Worm (Caenorhabditis elegans) whole organism, young adult: ENCODE measurements around the gene act-1.

Experiments
- B0261.1 ChIP-seq: sonication (generic microtip); optimal IDR thresholded peaks from 2 replicates; lab custom pipeline; 2016; ENCODE audit warnings: mild to moderate bottlenecking, missing genetic modification characterization, moderate library complexity, missing compliant biosample characterization
- B0336.3 ChIP-seq: fragments of 200-800 bp; sonication (Bioruptor generic); IDR thresholded peaks from 2 replicates; pipeline ENCODE4 v1.3.6; 2022; ENCODE audit warnings: missing genetic modification characterization, missing compliant biosample characterization
- D2030.7 ChIP-seq: fragments of 200-800 bp; sonication (Bioruptor generic); IDR thresholded peaks from 2 replicates; pipeline ENCODE4 v1.3.6; 2022; ENCODE audit warnings: missing genetic modification reagents, missing genetic modification characterization, missing compliant biosample characterization
- F22D6.2 ChIP-seq: sonication (generic microtip); optimal IDR thresholded peaks from 2 replicates; lab custom pipeline; 2016; ENCODE audit warnings: mild to moderate bottlenecking, missing genetic modification characterization, missing compliant biosample characterization
- F23B12.7 ChIP-seq: sonication (generic microtip); optimal IDR thresholded peaks from 2 replicates; lab custom pipeline; 2017; ENCODE audit warnings: missing genetic modification characterization, mild to moderate bottlenecking, missing compliant biosample characterization, antibody characterized with exemption, moderate library complexity; ENCODE audit not compliant: insufficient read depth
- F33H1.4 ChIP-seq: fragments of 200-800 bp; sonication (Bioruptor generic); IDR thresholded peaks from 2 replicates; pipeline ENCODE4 v1.3.6; 2022; ENCODE audit warnings: missing genetic modification reagents, missing genetic modification characterization, missing compliant biosample characterization
- F49E8.2 ChIP-seq: sonication (generic microtip); optimal IDR thresholded peaks from 3 replicates; lab custom pipeline; 2017; ENCODE audit warnings: missing genetic modification characterization, mild to moderate bottlenecking, missing compliant biosample characterization, antibody characterized with exemption, moderate library complexity; ENCODE audit not compliant: insufficient read depth
- F55B11.4 ChIP-seq: sonication (generic microtip); optimal IDR thresholded peaks from 2 replicates; lab custom pipeline; 2016; ENCODE audit warnings: missing compliant biosample characterization, missing genetic modification characterization, borderline replicate concordance; ENCODE audit not compliant: insufficient read depth
- F57A8.1 ChIP-seq: fragments of 200-800 bp; sonication (Bioruptor generic); optimal IDR thresholded peaks from 2 replicates; lab custom pipeline; 2018; ENCODE audit warnings: mild to moderate bottlenecking, missing genetic modification characterization, moderate library complexity, missing compliant biosample characterization
- Y56A3A.18 ChIP-seq: fragments of 200-800 bp; sonication (Bioruptor generic); IDR thresholded peaks from 2 replicates; pipeline ENCODE4 v1.3.6; 2022; ENCODE audit warnings: missing genetic modification reagents, missing genetic modification characterization, missing compliant biosample characterization
- aptf-2 ChIP-seq: fragments of 200-800 bp; sonication (Bioruptor generic); conservative IDR thresholded peaks from 2 replicates; pipeline ENCODE4 v1.3.6; 2022; ENCODE audit warnings: missing genetic modification reagents, missing genetic modification characterization, missing compliant biosample characterization
- aptf-3 ChIP-seq: fragments of 200-800 bp; sonication (Bioruptor generic); IDR thresholded peaks from 2 replicates; pipeline ENCODE4 v1.3.6; 2022; ENCODE audit warnings: missing genetic modification characterization, missing compliant biosample characterization
- attf-6 ChIP-seq: fragments of 200-800 bp; sonication (Bioruptor generic); IDR thresholded peaks from 2 replicates; pipeline ENCODE4 v1.3.6; 2022; ENCODE audit warnings: missing genetic modification reagents, missing genetic modification characterization, missing compliant biosample characterization
- ccch-3 ChIP-seq: fragments of 200-800 bp; sonication (Bioruptor generic); optimal IDR thresholded peaks from 2 replicates; lab custom pipeline; 2018; ENCODE audit warnings: mild to moderate bottlenecking, missing genetic modification characterization, missing compliant biosample characterization
- cebp-2 ChIP-seq: fragments of 200-800 bp; sonication (Bioruptor generic); IDR thresholded peaks from 2 replicates; pipeline ENCODE4 v1.3.6; 2022; ENCODE audit warnings: missing genetic modification characterization, missing compliant biosample characterization
- ceh-100 ChIP-seq: fragments of 200-800 bp; sonication (Bioruptor generic); IDR thresholded peaks from 2 replicates; pipeline ENCODE4 v1.3.6; 2022; ENCODE audit warnings: missing genetic modification reagents, missing genetic modification characterization, missing compliant biosample characterization
- efl-1 ChIP-seq: fragments of 150-350 bp; optimal IDR thresholded peaks from 2 replicates; lab custom pipeline; 2014; ENCODE audit warnings: missing biosample characterization, missing genetic modification reagents, missing genetic modification characterization
- egl-18 ChIP-seq: fragments of 200-800 bp; sonication (Bioruptor generic); IDR thresholded peaks from 2 replicates; pipeline ENCODE4 v1.3.6; 2022; ENCODE audit warnings: missing genetic modification reagents, missing genetic modification characterization, missing compliant biosample characterization
- fkh-3 ChIP-seq: sonication (generic microtip); optimal IDR thresholded peaks from 2 replicates; lab custom pipeline; 2016; ENCODE audit warnings: mild to moderate bottlenecking, missing genetic modification characterization, missing compliant biosample characterization
- gei-17 ChIP-seq: fragments of 200-800 bp; sonication (Bioruptor generic); optimal IDR thresholded peaks from 2 replicates; lab custom pipeline; 2018; ENCODE audit warnings: mild to moderate bottlenecking, missing genetic modification characterization, missing compliant biosample characterization
- him-1 ChIP-seq: sonication (generic microtip); optimal IDR thresholded peaks from 2 replicates; lab custom pipeline; 2016; ENCODE audit warnings: missing genotype, missing genetic modification reagents, missing genetic modification characterization, missing compliant biosample characterization
- hlh-12 ChIP-seq: sonication (generic microtip); optimal IDR thresholded peaks from 2 replicates; lab custom pipeline; 2016; ENCODE audit warnings: missing genetic modification characterization, missing compliant biosample characterization
- lsl-1 ChIP-seq: fragments of 200-800 bp; sonication (Bioruptor generic); optimal IDR thresholded peaks from 2 replicates; lab custom pipeline; 2018; ENCODE audit warnings: mild to moderate bottlenecking, missing genetic modification characterization, moderate library complexity, missing compliant biosample characterization
- madf-6 ChIP-seq: fragments of 200-800 bp; sonication (Bioruptor generic); IDR thresholded peaks from 2 replicates; pipeline ENCODE4 v1.3.6; 2022; ENCODE audit warnings: missing genetic modification reagents, missing genetic modification characterization, missing compliant biosample characterization
- madf-8 ChIP-seq: fragments of 200-800 bp; sonication (Bioruptor generic); conservative IDR thresholded peaks from 2 replicates; pipeline ENCODE4 v1.3.6; 2022; ENCODE audit warnings: missing genetic modification reagents, missing genetic modification characterization, missing compliant biosample characterization
- mcd-1 ChIP-seq: fragments of 200-800 bp; sonication (Bioruptor generic); IDR thresholded peaks from 2 replicates; pipeline ENCODE4 v1.3.6; 2022; ENCODE audit warnings: missing genetic modification reagents, missing genetic modification characterization, missing compliant biosample characterization
- nhr-120 ChIP-seq: fragments of 200-800 bp; sonication (Bioruptor generic); IDR thresholded peaks from 2 replicates; pipeline ENCODE4 v1.3.6; 2022; ENCODE audit warnings: missing genetic modification characterization, missing compliant biosample characterization
- nhr-80 ChIP-seq: sonication (generic microtip); optimal IDR thresholded peaks from 2 replicates; lab custom pipeline; 2016; ENCODE audit warnings: missing genetic modification characterization, missing compliant biosample characterization
- rpc-1 ChIP-seq, 2 experiments: fragments of 150-350 bp in 1 of 2; sonication (generic microtip) in 1 of 2; optimal IDR thresholded peaks; 2 replicates each; lab custom pipeline; 2014 to 2018; ENCODE audit warnings: missing biosample characterization in 1 of 2, missing genetic modification characterization in 1 of 2, missing genetic modification reagents in 1 of 2, missing genotype in 1 of 2
- somi-1 ChIP-seq: fragments of 200-800 bp; sonication (Bioruptor generic); optimal IDR thresholded peaks from 2 replicates; lab custom pipeline; 2018; ENCODE audit warnings: mild to moderate bottlenecking, missing genetic modification characterization, missing compliant biosample characterization
- tbx-9 ChIP-seq: sonication (generic microtip); optimal IDR thresholded peaks from 2 replicates; lab custom pipeline; 2016; ENCODE audit warnings: borderline replicate concordance, missing genetic modification characterization, inconsistent platforms, missing compliant biosample characterization
- tlf-1 ChIP-seq: fragments of 200-800 bp; sonication (Bioruptor generic); optimal IDR thresholded peaks from 2 replicates; lab custom pipeline; 2018; ENCODE audit warnings: mild to moderate bottlenecking, missing genetic modification characterization, missing compliant biosample characterization
- zim-3 ChIP-seq: sonication (generic microtip); optimal IDR thresholded peaks from 2 replicates; lab custom pipeline; 2017; ENCODE audit warnings: mild to moderate bottlenecking, missing genetic modification characterization, moderate library complexity, missing compliant biosample characterization
- ztf-25 ChIP-seq: fragments of 200-800 bp; sonication (Bioruptor generic); IDR thresholded peaks from 2 replicates; pipeline ENCODE4 v1.3.6; 2022; ENCODE audit warnings: missing genetic modification reagents, missing genetic modification characterization, missing compliant biosample characterization
- ztf-28 ChIP-seq: fragments of 200-800 bp; sonication (Bioruptor generic); IDR thresholded peaks from 2 replicates; pipeline ENCODE4 v1.3.6; 2022; ENCODE audit warnings: missing genetic modification reagents, missing genetic modification characterization, missing compliant biosample characterization

act-1 gene

DNA sequence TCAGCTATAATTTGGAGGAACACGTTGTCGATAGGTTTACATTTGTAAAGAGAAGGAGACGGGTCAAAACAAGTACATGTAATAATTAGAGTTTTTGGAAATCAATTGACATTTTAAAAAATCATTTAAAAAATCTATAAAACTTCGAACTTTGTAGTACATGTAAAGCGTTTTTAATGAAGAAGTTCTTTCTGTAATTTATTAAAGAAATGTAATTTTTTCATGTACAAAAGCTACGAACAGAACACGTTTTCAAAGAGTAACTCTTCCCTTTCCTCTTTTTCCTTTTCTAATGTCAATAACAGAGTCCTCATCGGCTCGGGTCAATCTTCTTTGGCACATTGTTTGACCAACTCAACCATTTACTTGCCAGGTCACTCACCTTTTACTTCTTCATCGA lies 37.1 kb upstream of the act-1 start, which contains the start of gene C45B11.6:
TSS of gene C45B11.6 (plus strand) at position 301 of the 400 bp plus-strand sequence.
- no peak for TF ChIP-seq him-1 (tag; lab: Kevin White, UChicago)
- TF ChIP-seq nhr-80 (tag; lab: Kevin White, UChicago) = no peak
- no peak for TF ChIP-seq ccch-3 (GFP tag; lab: Kevin White, UChicago)
- no peak for TF ChIP-seq somi-1
- TF ChIP-seq aptf-3 (GFP tag; lab: Robert Waterston, UW) = no peak
- TF ChIP-seq D2030.7 (GFP tag; lab: Robert Waterston, UW) = no peak
- no peak for TF ChIP-seq F49E8.2 (tag; lab: Kevin White, UChicago)
- TF ChIP-seq nhr-120 = no peak
- no peak for TF ChIP-seq ztf-25 (GFP tag; lab: Robert Waterston, UW)
- no peak for TF ChIP-seq F33H1.4 (GFP tag; lab: Robert Waterston, UW)
- no peak for TF ChIP-seq aptf-2 (GFP tag; lab: Robert Waterston, UW)
- no peak for TF ChIP-seq F23B12.7 (tag; lab: Kevin White, UChicago)
- no peak for TF ChIP-seq F57A8.1
- TF ChIP-seq B0336.3 (GFP tag; lab: Robert Waterston, UW) = no peak
- no peak for TF ChIP-seq F22D6.2
- no peak for TF ChIP-seq B0261.1 (tag; lab: Kevin White, UChicago)
- no peak for TF ChIP-seq hlh-12 (tag; lab: Kevin White, UChicago)
- no peak for TF ChIP-seq zim-3 (tag; lab: Kevin White, UChicago)
- TF ChIP-seq F55B11.4 (tag; lab: Kevin White, UChicago) = no peak

DNA sequence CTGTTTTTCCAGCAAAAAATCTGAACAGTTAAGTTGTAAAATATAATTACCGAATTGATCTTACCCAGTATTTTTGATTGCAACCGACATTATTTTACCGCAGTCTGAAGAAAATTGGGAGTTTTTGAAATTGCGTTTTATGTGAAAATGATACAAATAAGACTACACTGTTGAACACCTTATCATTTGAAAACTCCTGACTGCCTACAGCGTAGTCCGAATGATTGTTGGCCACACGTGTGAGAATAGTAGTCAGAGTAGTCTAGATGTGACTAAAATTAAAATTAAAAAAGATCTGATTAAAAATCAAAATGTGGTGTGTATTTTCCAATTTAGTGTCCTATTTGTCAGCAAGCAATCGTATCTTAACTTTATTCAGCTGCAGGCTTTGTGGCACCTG lies 34.1 kb upstream of the act-1 start, which contains the start of gene dhs-18:
TSS of gene dhs-18 (minus strand) at position 104 of the 400 bp plus-strand sequence.
- TF ChIP-seq hlh-12 (tag; lab: Kevin White, UChicago) = no peak
- TF ChIP-seq mcd-1 = no peak
- no peak for TF ChIP-seq rpc-1 (optimal IDR thresholded peaks at IDR 0.05; lab: Kevin White, UChicago)
- no peak for TF ChIP-seq rpc-1 (tag; optimal IDR thresholded peaks at IDR 0.05; lab: Kevin White, UChicago)
- TF ChIP-seq nhr-80 (tag; lab: Kevin White, UChicago) = peak; percentile 14
- no peak for TF ChIP-seq madf-8 (GFP tag; lab: Robert Waterston, UW)

DNA sequence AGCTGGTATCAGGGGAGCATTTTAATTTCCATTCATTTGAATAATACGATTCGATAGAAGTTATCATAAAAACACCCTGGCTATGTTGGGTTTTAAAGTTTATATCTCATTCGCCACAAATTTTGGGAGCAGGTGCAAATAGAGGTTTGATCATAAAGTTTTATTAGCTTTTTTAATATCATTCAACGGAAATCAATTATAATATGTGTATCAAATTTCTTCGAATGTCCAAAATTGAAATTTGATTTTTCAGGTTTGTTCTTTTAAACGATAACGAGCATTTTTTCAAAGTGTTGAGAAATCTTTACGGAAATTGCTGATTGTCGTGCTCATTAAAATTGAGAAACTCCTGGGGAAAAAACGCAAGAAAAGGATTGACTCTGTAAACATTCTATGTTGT lies 32.2 kb upstream of the act-1 start, which contains the start of gene srh-74:
TSS of gene srh-74 (minus strand) at position 101 of the 400 bp plus-strand sequence.
- TF ChIP-seq F22D6.2 (no peak), B0336.3 (GFP tag; lab: Robert Waterston, UW) (no peak), ceh-100 (no peak), ztf-28 (no peak), ztf-25 (GFP tag; lab: Robert Waterston, UW) (no peak), tlf-1 (GFP tag; lab: Kevin White, UChicago) (no peak), fkh-3 (no peak), tbx-9 (tag; lab: Kevin White, UChicago) (no peak), mcd-1 (no peak), cebp-2 (GFP tag; lab: Robert Waterston, UW) (no peak), egl-18 (GFP tag; lab: Robert Waterston, UW) (no peak), Y56A3A.18 (GFP tag; lab: Robert Waterston, UW) (no peak), efl-1 (GFP tag; lab: Kevin White, UChicago) (no peak), lsl-1 (GFP tag; lab: Kevin White, UChicago) (no peak), madf-6 (no peak)

DNA sequence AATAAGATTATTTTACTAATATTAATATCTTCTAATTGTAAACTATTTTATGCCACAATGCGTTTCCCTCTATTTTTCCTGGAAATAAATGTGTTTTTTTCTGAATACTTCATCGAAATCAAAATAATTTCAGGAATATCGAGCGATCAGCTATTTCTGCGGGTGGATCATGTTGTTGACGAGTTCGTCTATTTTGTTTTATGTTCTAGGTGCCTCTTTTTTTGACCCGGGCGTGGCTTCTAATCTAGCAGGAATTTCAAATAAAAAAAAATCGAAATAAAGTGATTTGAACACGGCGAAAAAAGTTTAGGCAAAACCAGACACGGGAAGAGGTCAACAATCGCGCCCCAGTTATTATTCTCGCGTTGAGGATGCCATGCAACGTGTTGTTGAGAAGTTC lies 28.9 kb upstream of the act-1 start, which contains the start of gene T04C12.33:
TSS of gene T04C12.33 (plus strand) at position 301 of the 400 bp plus-strand sequence.
- TF ChIP-seq gei-17 (no peak), attf-6 (GFP tag; lab: Robert Waterston, UW) (no peak)
